Fruit fly (Drosophila melanogaster) whole organism, adult: Measurements from ENCODE around the gene hfp.

Experiments used
- CG33017 ChIP-seq: fragments of 200-800 bp; sonication (Bioruptor generic); optimal IDR thresholded peaks from 2 replicates; lab custom pipeline; 2018; ENCODE audit warnings: missing biosample characterization, mild to moderate bottlenecking, missing genetic modification characterization, moderate library complexity
- CG7045 ChIP-seq: fragments of 200-800 bp; sonication (Bioruptor generic); optimal IDR thresholded peaks from 2 replicates; lab custom pipeline; 2017; ENCODE audit warnings: missing biosample characterization, mild to moderate bottlenecking, missing genetic modification characterization
- Hr96 ChIP-seq: fragments of 200-800 bp; sonication (Bioruptor generic); optimal IDR thresholded peaks from 2 replicates; lab custom pipeline; 2016; ENCODE audit warnings: missing biosample characterization, missing genetic modification characterization
- kay ChIP-seq: fragments of 200-800 bp; sonication (Bioruptor generic); peaks from one replicate; lab custom pipeline; 2016; ENCODE audit warnings: missing biosample characterization, missing genetic modification characterization, borderline replicate concordance
- ovo ChIP-seq: fragments of 200-800 bp; sonication (Bioruptor generic); optimal IDR thresholded peaks from 2 replicates; lab custom pipeline; 2016; ENCODE audit warnings: missing biosample characterization, missing genetic modification characterization
- tj ChIP-seq: fragments of 200-800 bp; sonication (Bioruptor generic); optimal IDR thresholded peaks from 3 replicates; lab custom pipeline; 2017; ENCODE audit warnings: missing biosample characterization, mild to moderate bottlenecking, missing genetic modification characterization, moderate library complexity

dm6 chr3L:1461831-1462230 is 40.6 kb downstream of the hfp start:
- no peak for TF ChIP-seq CG33017 (tag; lab: Kevin White, UChicago)
- TF ChIP-seq Hr96 (GFP tag; lab: Kevin White, UChicago) = no peak
- TF ChIP-seq CG7045 (GFP tag; lab: Kevin White, UChicago) = no peak
- no peak for TF ChIP-seq kay (GFP tag; lab: Kevin White, UChicago)
- TF ChIP-seq tj = no peak
- TF ChIP-seq ovo (GFP tag; lab: Kevin White, UChicago) = no peak
